Fruit fly (Drosophila melanogaster) S2 (cell line): Measurements from ENCODE around the gene CG6749.

Experiments used
- CG8478 ChIP-seq: fragments of >200 bp; optimal IDR thresholded peaks from 2 replicates; lab custom pipeline; 2018
- CTCF ChIP-seq, 2 experiments: fragments of >200 bp; optimal IDR thresholded peaks; 2 replicates each; lab custom pipeline; 2018

DNA sequence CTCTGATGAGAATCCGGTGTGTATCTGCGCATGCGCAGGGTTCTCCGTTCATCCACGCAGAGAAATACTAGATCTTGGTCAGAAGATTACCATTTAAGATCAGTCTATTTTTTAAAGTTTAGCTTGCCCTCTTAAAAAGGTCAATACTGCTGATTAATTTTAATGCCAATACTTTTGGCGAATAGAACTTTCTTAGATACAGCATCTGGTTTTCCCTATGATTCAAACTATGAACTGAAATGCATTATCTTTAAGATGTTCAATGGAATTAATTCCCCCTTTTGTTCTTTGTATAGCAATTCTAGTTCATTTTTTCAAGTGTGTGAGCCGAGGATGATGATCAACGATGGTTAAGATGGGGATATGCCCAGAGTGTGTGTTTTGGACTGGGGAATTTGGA lies 8.7 kb upstream of the CG6749 start:
- no peak for TF ChIP-seq CG8478 (lab: Kevin White, UChicago)
- TF ChIP-seq CTCF (optimal IDR thresholded peaks at IDR 0.05; lab: Kevin White, UChicago): no peak
